Fruit fly (Drosophila melanogaster) whole organism, pupa: Measurements from ENCODE around the gene Cerk.

Experiments used
- CG10348 ChIP-seq: fragments of 200-800 bp; sonication (Bioruptor generic); IDR thresholded peaks from 2 replicates; pipeline ENCODE4 v1.3.6; 2022; ENCODE audit warnings: missing biosample characterization, missing genetic modification characterization
- CG12605 ChIP-seq: fragments of 200-800 bp; sonication (Bioruptor generic); IDR thresholded peaks from 2 replicates; pipeline ENCODE4 v1.3.6; 2022; ENCODE audit warnings: missing biosample characterization, missing genetic modification characterization
- CG13204 ChIP-seq: fragments of 200-800 bp; sonication (Bioruptor generic); optimal IDR thresholded peaks from 2 replicates; lab custom pipeline; 2018; ENCODE audit warnings: missing biosample characterization, mild to moderate bottlenecking, missing genetic modification characterization, moderate library complexity
- CG14655 ChIP-seq: fragments of 200-800 bp; sonication (Bioruptor generic); optimal IDR thresholded peaks from 3 replicates; lab custom pipeline; 2017; ENCODE audit warnings: mild to moderate bottlenecking, missing biosample characterization, missing genetic modification reagents, missing genetic modification characterization
- CG15710 ChIP-seq: fragments of 200-800 bp; sonication (Bioruptor generic); optimal IDR thresholded peaks from 2 replicates; lab custom pipeline; 2018; ENCODE audit warnings: missing biosample characterization, mild to moderate bottlenecking, missing genetic modification characterization, moderate library complexity
- CG17806 ChIP-seq: fragments of 200-800 bp; sonication (Bioruptor generic); optimal IDR thresholded peaks from 2 replicates; lab custom pipeline; 2018; ENCODE audit warnings: missing biosample characterization, mild to moderate bottlenecking, missing genetic modification characterization, moderate library complexity
- CG32121 ChIP-seq: fragments of 200-800 bp; sonication (Bioruptor generic); IDR thresholded peaks from 2 replicates; pipeline ENCODE4 v1.3.6; 2022; ENCODE audit warnings: missing biosample characterization, missing genetic modification characterization
- CG34367 ChIP-seq: fragments of 200-800 bp; sonication (Bioruptor generic); optimal IDR thresholded peaks from 2 replicates; lab custom pipeline; 2018; ENCODE audit warnings: missing biosample characterization, mild to moderate bottlenecking, missing genetic modification characterization
- CG4496 ChIP-seq: fragments of 200-800 bp; sonication (Bioruptor generic); IDR thresholded peaks from 3 replicates; pipeline ENCODE4 v1.3.6; 2022; ENCODE audit warnings: missing biosample characterization, missing genetic modification characterization
- CG8159 ChIP-seq: fragments of 200-800 bp; sonication (Bioruptor generic); optimal IDR thresholded peaks from 3 replicates; lab custom pipeline; 2018; ENCODE audit warnings: missing biosample characterization, mild to moderate bottlenecking, missing genetic modification characterization, moderate library complexity
- CG8301 ChIP-seq: fragments of 200-800 bp; sonication (Bioruptor generic); optimal IDR thresholded peaks from 2 replicates; lab custom pipeline; 2018; ENCODE audit warnings: missing biosample characterization, mild to moderate bottlenecking, missing genetic modification characterization
- CG9948 ChIP-seq: fragments of 200-800 bp; sonication (Bioruptor generic); optimal IDR thresholded peaks from 2 replicates; lab custom pipeline; 2018; ENCODE audit warnings: missing biosample characterization, mild to moderate bottlenecking, missing genetic modification characterization, moderate library complexity
- D1 ChIP-seq: fragments of 200-800 bp; sonication (Bioruptor generic); optimal IDR thresholded peaks from 2 replicates; lab custom pipeline; 2018; ENCODE audit warnings: missing biosample characterization, mild to moderate bottlenecking, missing genetic modification characterization, moderate library complexity
- EcR ChIP-seq: fragments of 200-800 bp; sonication (Bioruptor generic); optimal IDR thresholded peaks from 3 replicates; lab custom pipeline; 2019; ENCODE audit warnings: missing biosample characterization, missing genetic modification characterization, mild to moderate bottlenecking, moderate library complexity, missing genetic modification reagents
- Ets98B ChIP-seq: fragments of 200-800 bp; sonication (Bioruptor generic); IDR thresholded peaks from 2 replicates; pipeline ENCODE4 v1.3.6; 2022; ENCODE audit warnings: missing biosample characterization, missing genetic modification characterization
- Pif1A ChIP-seq: fragments of 200-800 bp; sonication (Bioruptor generic); optimal IDR thresholded peaks from 3 replicates; lab custom pipeline; 2016; ENCODE audit warnings: missing biosample characterization, missing genetic modification characterization
- Pif1B ChIP-seq: fragments of 200-800 bp; sonication (Bioruptor generic); optimal IDR thresholded peaks from 3 replicates; lab custom pipeline; 2016; ENCODE audit warnings: missing biosample characterization, missing genetic modification characterization
- Snoo ChIP-seq: fragments of 200-800 bp; sonication (Bioruptor generic); optimal IDR thresholded peaks from 3 replicates; lab custom pipeline; 2017; ENCODE audit warnings: missing biosample characterization, mild to moderate bottlenecking, missing genetic modification characterization, inconsistent platforms
- fd96Ca ChIP-seq: fragments of 200-800 bp; sonication (Bioruptor generic); IDR thresholded peaks from 3 replicates; pipeline ENCODE4 v1.3.6; 2022; ENCODE audit warnings: missing biosample characterization, missing genetic modification characterization
- gl ChIP-seq: fragments of 200-800 bp; sonication (Bioruptor generic); optimal IDR thresholded peaks from 2 replicates; lab custom pipeline; 2018; ENCODE audit warnings: missing biosample characterization, mild to moderate bottlenecking, missing genetic modification characterization
- rn ChIP-seq: fragments of 200-800 bp; sonication (Bioruptor generic); IDR thresholded peaks from 2 replicates; pipeline ENCODE4 v1.3.6; 2022; ENCODE audit warnings: missing biosample characterization, missing genetic modification characterization

Cerk gene

dm6 chr3R:5331764-5332405, 36.2 kb downstream of the Cerk start:
- TF ChIP-seq CG9948 (tag; lab: Kevin White, UChicago) (peak; percentile 60), CG4496 (GFP tag; lab: Robert Waterston, UW) (0 out of 3 replicates have a peak, but pooled peaks have one; percentile 20), rn (GFP tag; lab: Robert Waterston, UW) (no peak), CG15710 (tag; lab: Kevin White, UChicago) (peak; percentile 63), EcR (peak; percentile 91), CG17806 (tag; lab: Kevin White, UChicago) (peak; percentile 62), Pif1A (GFP tag; lab: Kevin White, UChicago) (peak; percentile 17), CG12605 (no peak), CG34367 (peak; percentile 35), CG8301 (tag; lab: Kevin White, UChicago) (no peak), CG8159 (tag; lab: Kevin White, UChicago) (peak; percentile 72), Snoo (tag; lab: Kevin White, UChicago) (no peak), D1 (no peak), gl (tag; lab: Kevin White, UChicago) (no peak), Pif1B (GFP tag; lab: Kevin White, UChicago) (peak; percentile 16)

dm6 chr3R:5330338-5330737, 37.8 kb downstream of the Cerk start:
- TF ChIP-seq CG8301 (tag; lab: Kevin White, UChicago) (peak; percentile 21), EcR (no peak), fd96Ca (GFP tag; lab: Robert Waterston, UW) (no peak), Snoo (tag; lab: Kevin White, UChicago) (no peak), Pif1A (GFP tag; lab: Kevin White, UChicago) (peak; percentile 32), gl (tag; lab: Kevin White, UChicago) (no peak), Pif1B (GFP tag; lab: Kevin White, UChicago) (no peak), CG14655 (GFP tag; lab: Kevin White, UChicago) (peak; percentile 42), CG8159 (tag; lab: Kevin White, UChicago) (peak; percentile 43), CG12605 (no peak), D1 (no peak), CG15710 (tag; lab: Kevin White, UChicago) (peak; percentile 19), CG34367 (no peak), CG4496 (GFP tag; lab: Robert Waterston, UW) (no peak), CG9948 (tag; lab: Kevin White, UChicago) (peak; percentile 15), CG10348 (GFP tag; lab: Robert Waterston, UW) (no peak), CG17806 (tag; lab: Kevin White, UChicago) (peak; percentile 22), CG32121 (no peak), Ets98B (GFP tag; lab: Robert Waterston, UW) (0 out of 2 replicates have a peak, but pooled peaks have one; percentile 21), CG13204 (GFP tag; lab: Kevin White, UChicago) (no peak), rn (GFP tag; lab: Robert Waterston, UW) (no peak)

- TF ChIP-seq Snoo (tag; lab: Kevin White, UChicago) (no peak), CG32121 (no peak), fd96Ca (GFP tag; lab: Robert Waterston, UW) (no peak), CG14655 (GFP tag; lab: Kevin White, UChicago) (no peak), CG12605 (no peak), CG10348 (GFP tag; lab: Robert Waterston, UW) (no peak), Ets98B (GFP tag; lab: Robert Waterston, UW) (no peak), CG13204 (GFP tag; lab: Kevin White, UChicago) (no peak)
- TF ChIP-seq, all 21 proteins: peak for 0
Measured at dm6 chr3R:5327911-5328310, 40.2 kb downstream of the Cerk start.

- no peak for TF ChIP-seq D1
- no peak for TF ChIP-seq CG17806 (tag; lab: Kevin White, UChicago)
- TF ChIP-seq fd96Ca (GFP tag; lab: Robert Waterston, UW): 0 out of 3 replicates have a peak, but pooled peaks have one; percentile 15
- TF ChIP-seq CG32121: no peak
Measured at dm6 chr3R:5326166-5326565, 41.9 kb downstream of the Cerk start.

dm6 chr3R:5323741-5324538, 44.2 kb downstream of the Cerk start:
- peak; percentile 27 for TF ChIP-seq gl (tag; lab: Kevin White, UChicago)
- no peak for TF ChIP-seq Pif1B (GFP tag; lab: Kevin White, UChicago)
- TF ChIP-seq rn (GFP tag; lab: Robert Waterston, UW): no peak
- peak; percentile 58 for TF ChIP-seq Ets98B (GFP tag; lab: Robert Waterston, UW)
- TF ChIP-seq CG4496 (GFP tag; lab: Robert Waterston, UW): peak; percentile 45; the same call in 2 of the 3 replicates
- no peak for TF ChIP-seq CG34367
- peak; percentile 59; the same call in 1 of the 2 replicates for TF ChIP-seq CG32121
- peak; percentile 20 for TF ChIP-seq Pif1A (GFP tag; lab: Kevin White, UChicago)
- peak; percentile 7 for TF ChIP-seq Snoo (tag; lab: Kevin White, UChicago)
- peak; percentile 67 for TF ChIP-seq CG8301 (tag; lab: Kevin White, UChicago)
- no peak for TF ChIP-seq CG10348 (GFP tag; lab: Robert Waterston, UW)
- TF ChIP-seq CG15710 (tag; lab: Kevin White, UChicago): no peak
- no peak for TF ChIP-seq CG17806 (tag; lab: Kevin White, UChicago)
- peak; percentile 54 for TF ChIP-seq EcR
- no peak for TF ChIP-seq CG9948 (tag; lab: Kevin White, UChicago)
- TF ChIP-seq D1: no peak
- peak; percentile 7 for TF ChIP-seq CG13204 (GFP tag; lab: Kevin White, UChicago)
- no peak for TF ChIP-seq fd96Ca (GFP tag; lab: Robert Waterston, UW)
- peak; percentile 15; the same call in 1 of the 2 replicates for TF ChIP-seq CG12605
- peak; percentile 57 for TF ChIP-seq CG14655 (GFP tag; lab: Kevin White, UChicago)
- no peak for TF ChIP-seq CG8159 (tag; lab: Kevin White, UChicago)
